Worm (Caenorhabditis elegans) whole organism, L1 larva: ENCODE results near the gene gpx-4.

ENCODE experiments used
- C16A3.4 ChIP-seq: fragments of 150-350 bp; optimal IDR thresholded peaks from 2 replicates; lab custom pipeline; 2014; ENCODE audit warnings: missing biosample characterization, missing genetic modification characterization
- C34B4.2 ChIP-seq: sonication (generic microtip); optimal IDR thresholded peaks from 2 replicates; lab custom pipeline; 2017; ENCODE audit warnings: mild to moderate bottlenecking, missing genetic modification characterization, missing compliant biosample characterization
- aly-2 ChIP-seq: fragments of 150-350 bp; optimal IDR thresholded peaks from 2 replicates; lab custom pipeline; 2014; ENCODE audit warnings: missing biosample characterization, missing genetic modification characterization
- blmp-1 ChIP-seq: fragments of 150-350 bp; optimal IDR thresholded peaks from 2 replicates; lab custom pipeline; 2014; ENCODE audit warnings: missing biosample characterization, missing genetic modification characterization
- ceh-88 ChIP-seq: fragments of 200-800 bp; sonication (Bioruptor generic); IDR thresholded peaks from 2 replicates; pipeline ENCODE4 v1.3.6; 2022; ENCODE audit warnings: missing genetic modification characterization, missing compliant biosample characterization
- ces-1 ChIP-seq: fragments of 150-350 bp; optimal IDR thresholded peaks from 2 replicates; lab custom pipeline; 2014; ENCODE audit warnings: missing biosample characterization, missing genetic modification reagents, missing genetic modification characterization
- dpl-1 ChIP-seq, 3 experiments: fragments of 150-350 bp in 2 of 3; sonication (generic microtip) in 1 of 3; optimal IDR thresholded peaks; 2 replicates each; lab custom pipeline; 2014 to 2017; ENCODE audit warnings: missing biosample characterization in 3 of 3, missing genetic modification characterization in 3 of 3, missing genetic modification reagents in 3 of 3
- dsc-1 ChIP-seq: sonication (generic microtip); optimal IDR thresholded peaks from 2 replicates; lab custom pipeline; 2016; ENCODE audit warnings: mild to moderate bottlenecking, missing genetic modification characterization, missing compliant biosample characterization
- efl-1 ChIP-seq, 4 experiments: fragments of 150-350 bp; optimal IDR thresholded peaks in 3 of 4; peaks in 1 of 4; 1 replicate in 1 of 4; 2 replicates in 3 of 4; lab custom pipeline; 2014; ENCODE audit warnings: missing biosample characterization in 2 of 4, missing genetic modification characterization in 2 of 4, missing genetic modification reagents in 2 of 4
- egl-13 ChIP-seq: sonication (generic microtip); optimal IDR thresholded peaks from 2 replicates; lab custom pipeline; 2016; ENCODE audit warnings: missing genotype, missing genetic modification reagents, missing genetic modification characterization, missing compliant biosample characterization
- fkh-10 ChIP-seq: sonication (generic microtip); optimal IDR thresholded peaks from 2 replicates; lab custom pipeline; 2017; ENCODE audit warnings: missing biosample characterization, missing genetic modification reagents, missing genetic modification characterization
- fkh-8 ChIP-seq: sonication (generic microtip); optimal IDR thresholded peaks from 2 replicates; lab custom pipeline; 2016; ENCODE audit warnings: mild to moderate bottlenecking, missing genetic modification characterization, missing compliant biosample characterization
- hlh-4 ChIP-seq: sonication (generic microtip); optimal IDR thresholded peaks from 2 replicates; lab custom pipeline; 2016; ENCODE audit warnings: mild to moderate bottlenecking, missing genetic modification characterization, missing compliant biosample characterization
- hpl-2 ChIP-seq: fragments of 150-350 bp; optimal IDR thresholded peaks from 2 replicates; lab custom pipeline; 2014; ENCODE audit warnings: missing biosample characterization, missing genetic modification reagents, missing genetic modification characterization
- irx-1 ChIP-seq: sonication (generic microtip); optimal IDR thresholded peaks from 2 replicates; lab custom pipeline; 2016; ENCODE audit warnings: missing genetic modification characterization, missing compliant biosample characterization
- isw-1 ChIP-seq: fragments of 200-800 bp; sonication (Bioruptor generic); IDR thresholded peaks from 2 replicates; pipeline ENCODE4 v1.3.6; 2022; ENCODE audit warnings: missing genetic modification characterization, missing compliant biosample characterization
- jun-1 ChIP-seq: fragments of 150-350 bp; optimal IDR thresholded peaks from 2 replicates; lab custom pipeline; 2014; ENCODE audit warnings: missing biosample characterization, missing genetic modification reagents, missing genetic modification characterization
- lin-13 ChIP-seq: fragments of 150-350 bp; optimal IDR thresholded peaks from 2 replicates; lab custom pipeline; 2014; ENCODE audit warnings: missing biosample characterization, missing genetic modification reagents, missing genetic modification characterization
- lin-15B ChIP-seq: fragments of 150-350 bp; sonication (generic microtip); optimal IDR thresholded peaks from 3 replicates; lab custom pipeline; 2014; ENCODE audit warnings: missing biosample characterization, missing genetic modification characterization
- lin-35 ChIP-seq, 2 experiments: fragments of 150-350 bp; optimal IDR thresholded peaks; 2 replicates each; lab custom pipeline; 2014; ENCODE audit warnings: missing biosample characterization in 2 of 2, missing genetic modification characterization in 2 of 2, missing genetic modification reagents in 2 of 2
- lir-3 ChIP-seq: sonication (generic microtip); optimal IDR thresholded peaks from 2 replicates; lab custom pipeline; 2016; ENCODE audit warnings: mild to moderate bottlenecking, missing genetic modification characterization, moderate library complexity, missing compliant biosample characterization; ENCODE audit not compliant: poor library complexity
- mab-9 ChIP-seq: fragments of 200-800 bp; sonication (Bioruptor generic); IDR thresholded peaks from 2 replicates; pipeline ENCODE4 v1.3.6; 2022; ENCODE audit warnings: missing genetic modification reagents, missing genetic modification characterization, missing compliant biosample characterization
- mef-2 ChIP-seq: fragments of 150-350 bp; optimal IDR thresholded peaks from 2 replicates; lab custom pipeline; 2014; ENCODE audit warnings: missing biosample characterization, missing genetic modification characterization
- nhr-11 ChIP-seq: fragments of 150-350 bp; optimal IDR thresholded peaks from 2 replicates; lab custom pipeline; 2014; ENCODE audit warnings: missing biosample characterization, missing genetic modification characterization
- nhr-12 ChIP-seq: sonication (generic microtip); optimal IDR thresholded peaks from 2 replicates; lab custom pipeline; 2017; ENCODE audit warnings: missing biosample characterization, missing genetic modification characterization
- nhr-20 ChIP-seq: sonication (generic microtip); optimal IDR thresholded peaks from 2 replicates; lab custom pipeline; 2016; ENCODE audit warnings: mild to moderate bottlenecking, missing genetic modification characterization, missing compliant biosample characterization
- nhr-71 ChIP-seq: sonication (generic microtip); optimal IDR thresholded peaks from 2 replicates; lab custom pipeline; 2016; ENCODE audit warnings: mild to moderate bottlenecking, missing genetic modification characterization, moderate library complexity, missing compliant biosample characterization
- nhr-77 ChIP-seq: fragments of 150-350 bp; optimal IDR thresholded peaks from 2 replicates; lab custom pipeline; 2014; ENCODE audit warnings: missing biosample characterization, missing genetic modification characterization
- pax-3 ChIP-seq: fragments of 200-800 bp; sonication (Bioruptor generic); optimal IDR thresholded peaks from 2 replicates; lab custom pipeline; 2018; ENCODE audit warnings: mild to moderate bottlenecking, missing genetic modification characterization, moderate library complexity, missing compliant biosample characterization
- pqm-1 ChIP-seq: sonication (generic microtip); optimal IDR thresholded peaks from 3 replicates; lab custom pipeline; 2017; ENCODE audit warnings: missing biosample characterization, missing genetic modification characterization
- rnt-1 ChIP-seq: sonication (generic microtip); optimal IDR thresholded peaks from 2 replicates; lab custom pipeline; 2016; ENCODE audit warnings: mild to moderate bottlenecking, missing genetic modification characterization, moderate library complexity, missing compliant biosample characterization
- snpc-4 ChIP-seq: fragments of 150-350 bp; optimal IDR thresholded peaks from 2 replicates; lab custom pipeline; 2014; ENCODE audit warnings: missing biosample characterization, missing genetic modification characterization
- snu-23 ChIP-seq: sonication (generic microtip); optimal IDR thresholded peaks from 2 replicates; lab custom pipeline; 2016; ENCODE audit warnings: missing genetic modification characterization, missing compliant biosample characterization
- sptf-1 ChIP-seq: fragments of 150-350 bp; optimal IDR thresholded peaks from 2 replicates; lab custom pipeline; 2014; ENCODE audit warnings: missing biosample characterization, missing genetic modification characterization
- sup-37 ChIP-seq: fragments of 200-800 bp; sonication (Bioruptor generic); optimal IDR thresholded peaks from 2 replicates; lab custom pipeline; 2018; ENCODE audit warnings: mild to moderate bottlenecking, missing genetic modification characterization, missing compliant biosample characterization
- tbx-2 ChIP-seq: sonication (generic microtip); optimal IDR thresholded peaks from 2 replicates; lab custom pipeline; 2016; ENCODE audit warnings: missing genetic modification characterization, missing compliant biosample characterization
- unc-62 ChIP-seq: fragments of 150-350 bp; optimal IDR thresholded peaks from 2 replicates; lab custom pipeline; 2014; ENCODE audit warnings: missing biosample characterization, missing genetic modification reagents, missing genetic modification characterization
- unc-86 ChIP-seq: sonication (generic microtip); optimal IDR thresholded peaks from 2 replicates; lab custom pipeline; 2016; ENCODE audit warnings: missing genetic modification characterization, missing compliant biosample characterization
- xbp-1 ChIP-seq: sonication (generic microtip); optimal IDR thresholded peaks from 2 replicates; lab custom pipeline; 2016; ENCODE audit warnings: missing genetic modification characterization, missing compliant biosample characterization
- zag-1 ChIP-seq: fragments of 150-350 bp; optimal IDR thresholded peaks from 2 replicates; lab custom pipeline; 2014; ENCODE audit warnings: missing biosample characterization, missing genetic modification characterization
- ztf-11 ChIP-seq, 2 experiments: sonication (generic microtip); optimal IDR thresholded peaks; 2 replicates each; lab custom pipeline; 2016 to 2017; ENCODE audit warnings: missing genetic modification characterization in 2 of 2, missing biosample characterization in 1 of 2, missing compliant biosample characterization in 1 of 2
- ztf-4 ChIP-seq: fragments of 150-350 bp; optimal IDR thresholded peaks from 2 replicates; lab custom pipeline; 2014; ENCODE audit warnings: missing biosample characterization, missing genetic modification characterization

gpx-4 gene

ce11 chrIV:2663953-2664900 lies 10.6 kb downstream of the gpx-4 start, which contains the start of gene Y69A2AR.31 (continued):
- TF ChIP-seq lin-35 (GFP tag; optimal IDR thresholded peaks at IDR 0.05; lab: Kevin White, UChicago) = peak in 1 of 2 experiments; percentile 33
- no peak for TF ChIP-seq ztf-4
- no peak for TF ChIP-seq blmp-1
- TF ChIP-seq nhr-20 (tag; lab: Kevin White, UChicago) = no peak
- peak; percentile 15 for TF ChIP-seq unc-86 (tag; lab: Kevin White, UChicago)
- no peak for TF ChIP-seq nhr-77 (tag; lab: Kevin White, UChicago)
- TF ChIP-seq ceh-88 (GFP tag; lab: Robert Waterston, UW) = no peak
- TF ChIP-seq C34B4.2 (tag; lab: Kevin White, UChicago) = no peak
- TF ChIP-seq pqm-1 (tag; lab: Kevin White, UChicago) = no peak
- TF ChIP-seq jun-1 (tag; lab: Kevin White, UChicago) = no peak
- no peak for TF ChIP-seq pax-3 (tag; lab: Kevin White, UChicago)
- TF ChIP-seq mab-9 = no peak
- no peak for TF ChIP-seq C16A3.4 (tag; lab: Kevin White, UChicago)
- no peak for TF ChIP-seq lin-13 (GFP tag; lab: Kevin White, UChicago)
- TF ChIP-seq sptf-1 = no peak
- TF ChIP-seq aly-2 (tag; lab: Kevin White, UChicago) = no peak
- TF ChIP-seq isw-1 (GFP tag; lab: Robert Waterston, UW) = peak; percentile 12
- TF ChIP-seq irx-1 (tag; lab: Kevin White, UChicago) = no peak
- TF ChIP-seq mef-2 (tag; lab: Kevin White, UChicago) = no peak
- TF ChIP-seq dpl-1 (GFP tag; optimal IDR thresholded peaks at IDR 0.05; lab: Kevin White, UChicago) = peak in 2 of 3 experiments; percentile 9 to 25
- TF ChIP-seq dsc-1 = peak; percentile 57
- TF ChIP-seq snpc-4 (tag; lab: Kevin White, UChicago) = no peak
- TF ChIP-seq ztf-11 (tag; optimal IDR thresholded peaks at IDR 0.05; lab: Kevin White, UChicago) = no peak
- TF ChIP-seq tbx-2 (tag; lab: Kevin White, UChicago) = no peak
- no peak for TF ChIP-seq snu-23 (GFP tag; lab: Kevin White, UChicago)
- TF ChIP-seq hlh-4 (tag; lab: Kevin White, UChicago) = no peak
- TF ChIP-seq hpl-2 (GFP tag; lab: Kevin White, UChicago) = no peak
- TF ChIP-seq lin-15B (tag; lab: Kevin White, UChicago) = no peak
- TF ChIP-seq fkh-8 (tag; lab: Kevin White, UChicago) = peak; percentile 6
- TF ChIP-seq, all 84 proteins: peak for 15

ce11 chrIV:2658733-2659132 lies 16.1 kb downstream of the gpx-4 start:
- TF ChIP-seq sup-37 (GFP tag; lab: Kevin White, UChicago) (no peak), mef-2 (tag; lab: Kevin White, UChicago) (no peak), lin-35 (GFP tag; optimal IDR thresholded peaks at IDR 0.05; lab: Kevin White, UChicago) (no peak), fkh-10 (GFP tag; lab: Kevin White, UChicago) (no peak), sptf-1 (no peak), ces-1 (GFP tag; lab: Kevin White, UChicago) (no peak), zag-1 (tag; lab: Kevin White, UChicago) (no peak), dsc-1 (no peak), lir-3 (tag; lab: Kevin White, UChicago) (no peak), aly-2 (tag; lab: Kevin White, UChicago) (no peak)

- TF ChIP-seq rnt-1 (peak; percentile 12), efl-1 (optimal IDR thresholded peaks at IDR 0.05; lab: Kevin White, UChicago) (peak in 1 of 2 experiments; percentile 15), efl-1 (GFP tag; optimal IDR thresholded peaks at IDR 0.05 in 1 of 2; lab: Kevin White, UChicago) (no peak), nhr-20 (tag; lab: Kevin White, UChicago) (no peak), fkh-10 (GFP tag; lab: Kevin White, UChicago) (no peak), snu-23 (GFP tag; lab: Kevin White, UChicago) (peak; percentile 11), nhr-11 (tag; lab: Kevin White, UChicago) (no peak), nhr-12 (tag; lab: Kevin White, UChicago) (no peak), nhr-71 (tag; lab: Kevin White, UChicago) (no peak), egl-13 (no peak), unc-62 (GFP tag; lab: Kevin White, UChicago) (no peak), C34B4.2 (tag; lab: Kevin White, UChicago) (no peak), xbp-1 (tag; lab: Kevin White, UChicago) (no peak)
- TF ChIP-seq, all 84 proteins: peak for 3
These were observed 17.5 kb downstream of the gpx-4 start for ce11 chrIV:2657307-2657706.
